Fruit fly (Drosophila melanogaster) whole organism, wandering third instar larva: ENCODE measurements around the gene CG14968.

Experiments used
- Abd-B ChIP-seq: fragments of >200 bp; optimal IDR thresholded peaks from 2 replicates; lab custom pipeline; 2017; ENCODE audit warnings: missing biosample characterization, missing genetic modification characterization
- CG32264 ChIP-seq: fragments of 200-800 bp; sonication (Bioruptor generic); optimal IDR thresholded peaks from 2 replicates; lab custom pipeline; 2016; ENCODE audit warnings: missing biosample characterization, missing genetic modification characterization
- CG9705 ChIP-seq: fragments of 200-800 bp; sonication (Bioruptor generic); optimal IDR thresholded peaks from 2 replicates; lab custom pipeline; 2018; ENCODE audit warnings: missing biosample characterization, mild to moderate bottlenecking, missing genetic modification characterization
- CrebA ChIP-seq: fragments of 200-800 bp; sonication (Bioruptor generic); optimal IDR thresholded peaks from 2 replicates; lab custom pipeline; 2016; ENCODE audit warnings: missing biosample characterization, mild to moderate bottlenecking, missing genetic modification characterization, borderline replicate concordance
- GATAd ChIP-seq: sonication (Bioruptor generic); optimal IDR thresholded peaks from 2 replicates; lab custom pipeline; 2016; ENCODE audit warnings: missing biosample characterization, missing genetic modification characterization
- Hr78 ChIP-seq: fragments of >200 bp; optimal IDR thresholded peaks from 2 replicates; lab custom pipeline; 2017; ENCODE audit warnings: missing biosample characterization, missing genetic modification characterization
- Hr83 ChIP-seq: fragments of 200-300 bp; sonication (Bioruptor generic); optimal IDR thresholded peaks from 2 replicates; lab custom pipeline; 2016; ENCODE audit warnings: missing biosample characterization, mild to moderate bottlenecking, missing genetic modification characterization, moderate library complexity; ENCODE audit not compliant: poor library complexity, severe bottlenecking
- Jra ChIP-seq: sonication (Bioruptor generic); optimal IDR thresholded peaks from 2 replicates; lab custom pipeline; 2016; ENCODE audit warnings: missing biosample characterization, missing genetic modification characterization
- Myc ChIP-seq: fragments of >200 bp; optimal IDR thresholded peaks from 2 replicates; lab custom pipeline; 2017
- N ChIP-seq: fragments of >200 bp; optimal IDR thresholded peaks from 2 replicates; lab custom pipeline; 2018; ENCODE audit warnings: missing biosample characterization, missing external identifiers, missing genetic modification characterization
- OdsH ChIP-seq: fragments of 200-800 bp; sonication (Bioruptor generic); optimal IDR thresholded peaks from 2 replicates; lab custom pipeline; 2016; ENCODE audit warnings: missing biosample characterization, mild to moderate bottlenecking, missing genetic modification characterization
- Rel ChIP-seq, 2 experiments: fragments of 200-800 bp; sonication (Bioruptor generic) in 1 of 2; optimal IDR thresholded peaks; 2 replicates in 1 of 2; 3 replicates in 1 of 2; lab custom pipeline; 2016 to 2019; ENCODE audit warnings: mild to moderate bottlenecking in 2 of 2, missing biosample characterization in 2 of 2, missing genetic modification characterization in 2 of 2, moderate library complexity in 1 of 2
- Sp1 ChIP-seq: fragments of 200-800 bp; sonication (Bioruptor generic); optimal IDR thresholded peaks from 3 replicates; lab custom pipeline; 2019; ENCODE audit warnings: missing biosample characterization, mild to moderate bottlenecking, missing genetic modification characterization, moderate library complexity
- Vsx2 ChIP-seq: fragments of 200-300, 225-300 bp; sonication (Bioruptor generic); optimal IDR thresholded peaks from 2 replicates; lab custom pipeline; 2018; ENCODE audit warnings: missing biosample characterization, missing genetic modification characterization; ENCODE audit not compliant: partially characterized antibody
- br ChIP-seq: fragments of 200-800 bp; sonication (Bioruptor generic); optimal IDR thresholded peaks from 2 replicates; lab custom pipeline; 2016; ENCODE audit warnings: missing biosample characterization, missing genetic modification characterization
- brk ChIP-seq: fragments of 200-800 bp; sonication (Bioruptor generic); optimal IDR thresholded peaks from 2 replicates; lab custom pipeline; 2016; ENCODE audit warnings: missing biosample characterization, mild to moderate bottlenecking, missing genetic modification characterization
- dl ChIP-seq, 2 experiments: fragments of 175-275, 200-275 bp in 1 of 2; fragments of 200-275 bp in 1 of 2; sonication (Bioruptor generic); optimal IDR thresholded peaks; lab custom pipeline; 2018; ENCODE audit warnings: mild to moderate bottlenecking in 2 of 2, missing biosample characterization in 2 of 2, missing genetic modification characterization in 2 of 2, moderate library complexity in 2 of 2; ENCODE audit not compliant: partially characterized antibody in 2 of 2, insufficient read depth in 1 of 2
- dmrt93B ChIP-seq: fragments of 200-800 bp; sonication (Bioruptor generic); optimal IDR thresholded peaks from 2 replicates; lab custom pipeline; 2018; ENCODE audit warnings: missing biosample characterization, mild to moderate bottlenecking, missing genetic modification characterization
- dsf ChIP-seq: sonication (Bioruptor generic); optimal IDR thresholded peaks from 2 replicates; lab custom pipeline; 2016; ENCODE audit warnings: missing biosample characterization, missing genetic modification characterization, borderline replicate concordance
- ey ChIP-seq: fragments of 200-800 bp; sonication (Bioruptor generic); optimal IDR thresholded peaks from 2 replicates; lab custom pipeline; 2016; ENCODE audit warnings: missing biosample characterization, missing genetic modification characterization
- foxo ChIP-seq, 2 experiments: fragments of 200-800 bp; sonication (Bioruptor generic); optimal IDR thresholded peaks; 2 replicates in 1 of 2; 3 replicates in 1 of 2; lab custom pipeline; 2016 to 2017; ENCODE audit warnings: missing biosample characterization in 2 of 2, missing genetic modification characterization in 2 of 2
- fru ChIP-seq: fragments of 200-800 bp; sonication (Bioruptor generic); optimal IDR thresholded peaks from 3 replicates; lab custom pipeline; 2016; ENCODE audit warnings: missing biosample characterization, mild to moderate bottlenecking, missing genetic modification characterization
- h ChIP-seq: fragments of 200-800 bp; sonication (Bioruptor generic); optimal IDR thresholded peaks from 3 replicates; lab custom pipeline; 2016; ENCODE audit warnings: missing biosample characterization, mild to moderate bottlenecking, missing genetic modification characterization
- jim ChIP-seq: fragments of 175-275, 200-325 bp; sonication (Bioruptor generic); optimal IDR thresholded peaks from 2 replicates; lab custom pipeline; 2016; ENCODE audit warnings: missing biosample characterization, mild to moderate bottlenecking, missing genetic modification characterization
- pan ChIP-seq: fragments of >200 bp; optimal IDR thresholded peaks from 2 replicates; lab custom pipeline; 2017
- psq ChIP-seq: fragments of 200-800 bp; sonication (Bioruptor generic); optimal IDR thresholded peaks from 3 replicates; lab custom pipeline; 2017; ENCODE audit warnings: missing biosample characterization, mild to moderate bottlenecking, missing genetic modification characterization, moderate library complexity
- rgr ChIP-seq: fragments of 200-800 bp; sonication (Bioruptor generic); optimal IDR thresholded peaks from 3 replicates; lab custom pipeline; 2016; ENCODE audit warnings: missing biosample characterization, mild to moderate bottlenecking, missing genetic modification characterization
- sage ChIP-seq: fragments of 200-800 bp; sonication (Bioruptor generic); optimal IDR thresholded peaks from 2 replicates; lab custom pipeline; 2016; ENCODE audit warnings: missing biosample characterization, mild to moderate bottlenecking, missing genetic modification characterization
- sv ChIP-seq: fragments of 200-800 bp; sonication (Bioruptor generic); optimal IDR thresholded peaks from 3 replicates; lab custom pipeline; 2016; ENCODE audit warnings: missing biosample characterization, missing genetic modification characterization
- usp ChIP-seq: fragments of >200 bp; optimal IDR thresholded peaks from 2 replicates; lab custom pipeline; 2017; ENCODE audit warnings: missing biosample characterization, missing genetic modification characterization
- woc ChIP-seq: sonication (Bioruptor generic); optimal IDR thresholded peaks from 2 replicates; lab custom pipeline; 2016; ENCODE audit warnings: missing biosample characterization, mild to moderate bottlenecking, missing genetic modification characterization

The CG14968 gene

DNA sequence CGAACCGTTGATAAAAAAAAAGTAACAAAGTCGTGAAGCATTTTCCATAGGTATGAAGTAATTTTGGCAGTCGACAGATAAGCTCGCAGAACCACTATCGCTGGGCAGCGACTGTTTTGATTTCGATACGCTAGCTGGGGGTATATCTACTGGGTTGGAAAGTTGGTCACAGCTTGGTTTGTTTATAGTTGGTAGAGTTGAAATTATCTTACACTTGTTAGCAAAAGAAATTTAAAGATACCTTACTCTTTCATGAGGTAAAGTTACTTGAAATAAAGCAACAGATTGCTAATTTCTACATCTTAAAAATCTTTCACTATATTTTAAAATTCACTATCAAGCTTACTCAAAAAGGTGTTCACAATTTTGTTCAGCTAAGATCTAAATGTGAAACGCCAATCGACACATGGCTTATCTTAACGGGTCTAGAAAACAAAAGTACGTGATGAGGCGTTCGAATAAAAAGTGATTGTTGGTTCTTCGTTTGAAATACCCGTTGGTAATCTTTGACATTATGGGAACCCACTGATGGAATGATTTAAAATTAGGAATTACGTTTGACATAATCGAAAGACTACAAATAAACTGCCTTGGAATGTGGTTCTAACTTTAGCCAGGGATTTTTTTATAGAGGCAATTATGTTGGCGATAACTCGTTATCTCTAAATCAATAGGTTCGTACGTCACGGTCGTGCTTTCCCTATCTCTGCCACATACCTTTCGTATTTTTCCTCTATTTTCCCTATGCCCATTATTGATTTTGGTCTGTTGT is 47.8 kb upstream of the CG14968 start:
- TF ChIP-seq sv (GFP tag; lab: Kevin White, UChicago) (no peak), OdsH (GFP tag; lab: Kevin White, UChicago) (peak; percentile 21), dl (GFP tag; optimal IDR thresholded peaks at IDR 0.05; lab: Kevin White, UChicago; ENCODE audit: insufficient read depth in 1 of 2, partially characterized antibody in 2 of 2) (no peak), Sp1 (no peak), Rel (GFP tag; optimal IDR thresholded peaks at IDR 0.05; lab: Kevin White, UChicago) (no peak), Rel (tag; optimal IDR thresholded peaks at IDR 0.05; lab: Kevin White, UChicago) (peak; percentile 10), Vsx2 (GFP tag; lab: Kevin White, UChicago) (no peak), fru (GFP tag; lab: Kevin White, UChicago) (peak; percentile 61), ey (GFP tag; lab: Kevin White, UChicago) (peak; percentile 60), CG9705 (no peak), h (GFP tag; lab: Kevin White, UChicago) (no peak), br (GFP tag; lab: Kevin White, UChicago) (peak; percentile 28), Hr83 (GFP tag; lab: Kevin White, UChicago) (no peak), rgr (GFP tag; lab: Kevin White, UChicago) (peak; percentile 53)

DNA sequence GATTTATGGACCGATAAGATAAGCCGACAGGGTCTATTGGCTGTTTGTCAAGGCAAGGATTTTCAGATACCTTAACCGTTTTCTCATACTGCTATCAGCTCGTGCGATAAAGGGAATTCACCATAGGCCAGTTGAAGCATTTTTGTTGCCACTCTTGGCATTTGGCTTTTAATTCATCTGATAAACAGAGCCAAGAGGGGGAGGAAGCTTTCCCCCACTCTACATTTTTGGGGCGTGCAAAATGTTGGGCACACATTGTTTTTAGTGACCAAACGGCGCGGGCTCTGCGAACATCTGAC is 46.9 kb upstream of the CG14968 start:
- no peak for TF ChIP-seq Rel (GFP tag; optimal IDR thresholded peaks at IDR 0.05; lab: Kevin White, UChicago)
- TF ChIP-seq Rel (tag; optimal IDR thresholded peaks at IDR 0.05; lab: Kevin White, UChicago), result peak; percentile 85
- no peak for TF ChIP-seq jim (GFP tag; lab: Kevin White, UChicago)

DNA sequence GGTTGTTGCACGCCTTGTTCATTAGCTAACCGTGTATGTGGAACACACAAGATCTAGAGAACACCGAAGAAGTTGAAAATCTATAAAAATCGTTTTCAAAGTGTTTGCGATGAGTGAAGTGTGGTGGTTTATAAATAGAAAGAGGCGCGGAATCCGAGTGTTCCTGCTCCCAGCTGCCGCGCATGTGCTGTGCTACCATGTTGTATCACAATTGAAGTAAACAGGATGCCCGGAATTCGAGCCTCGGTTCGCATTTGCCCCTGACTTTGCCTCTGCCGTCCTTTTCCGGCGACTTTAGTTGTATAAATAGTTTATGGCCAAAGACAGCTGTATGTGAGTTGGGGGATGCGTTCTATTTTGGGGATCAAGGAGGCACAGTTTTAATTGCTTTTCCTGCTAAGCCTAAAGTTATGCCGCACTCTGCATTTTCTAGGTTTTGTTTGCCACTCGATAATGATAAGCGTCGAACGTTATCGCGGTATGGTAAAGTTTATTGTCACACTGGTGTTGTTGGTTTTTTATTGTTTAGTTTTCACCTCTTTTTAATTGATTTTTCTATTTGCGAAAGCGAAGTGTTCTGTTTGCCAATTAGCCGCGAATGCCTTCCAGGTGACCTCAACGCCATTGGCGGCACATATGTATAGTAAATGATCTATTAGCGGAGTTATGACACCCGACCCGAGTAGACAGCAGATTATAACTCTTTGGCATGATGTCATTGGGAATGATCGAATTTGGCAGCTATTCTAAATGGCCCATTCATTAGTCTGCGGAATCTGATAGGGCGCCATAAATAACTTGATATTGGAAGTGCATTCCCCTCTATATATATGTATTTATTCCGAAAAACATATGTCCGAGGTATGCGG is 46.3 kb upstream of the CG14968 start:
- TF ChIP-seq GATAd (GFP tag; lab: Kevin White, UChicago) (no peak), Sp1 (peak; percentile 20)

DNA sequence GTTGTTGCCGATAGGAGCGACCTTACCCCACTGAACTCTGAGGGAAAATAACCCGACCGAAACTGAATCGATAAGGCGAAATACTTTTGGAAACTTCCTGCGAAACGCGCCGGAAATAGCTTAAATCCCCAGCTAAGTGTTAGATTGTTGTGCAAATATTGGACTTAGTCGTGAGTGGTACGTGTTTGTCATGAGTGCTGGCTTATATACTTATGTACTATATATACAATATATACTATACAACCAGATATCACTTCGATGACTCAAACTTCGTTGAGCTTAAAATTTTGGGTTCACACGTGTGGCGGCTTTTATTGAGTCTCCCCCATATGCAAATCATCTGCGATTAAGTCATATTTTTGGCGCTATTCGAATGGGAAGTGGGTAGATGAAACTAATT is 43.4 kb upstream of the CG14968 start:
- no peak for TF ChIP-seq usp
- TF ChIP-seq N, result no peak
- no peak for TF ChIP-seq OdsH (GFP tag; lab: Kevin White, UChicago)
- TF ChIP-seq Jra, result no peak
- TF ChIP-seq Hr78 (GFP tag; lab: Kevin White, UChicago), result no peak
- TF ChIP-seq Rel (GFP tag; optimal IDR thresholded peaks at IDR 0.05; lab: Kevin White, UChicago), result no peak
- no peak for TF ChIP-seq Rel (tag; optimal IDR thresholded peaks at IDR 0.05; lab: Kevin White, UChicago)
- no peak for TF ChIP-seq Sp1
- TF ChIP-seq h (GFP tag; lab: Kevin White, UChicago), result no peak
- TF ChIP-seq dsf (GFP tag; lab: Kevin White, UChicago), result no peak
- TF ChIP-seq foxo (GFP tag; optimal IDR thresholded peaks at IDR 0.05; lab: Kevin White, UChicago), result no peak
- TF ChIP-seq br (GFP tag; lab: Kevin White, UChicago), result no peak
- no peak for TF ChIP-seq sage (GFP tag; lab: Kevin White, UChicago)
- TF ChIP-seq rgr (GFP tag; lab: Kevin White, UChicago), result no peak
- no peak for TF ChIP-seq brk (GFP tag; lab: Kevin White, UChicago)

DNA sequence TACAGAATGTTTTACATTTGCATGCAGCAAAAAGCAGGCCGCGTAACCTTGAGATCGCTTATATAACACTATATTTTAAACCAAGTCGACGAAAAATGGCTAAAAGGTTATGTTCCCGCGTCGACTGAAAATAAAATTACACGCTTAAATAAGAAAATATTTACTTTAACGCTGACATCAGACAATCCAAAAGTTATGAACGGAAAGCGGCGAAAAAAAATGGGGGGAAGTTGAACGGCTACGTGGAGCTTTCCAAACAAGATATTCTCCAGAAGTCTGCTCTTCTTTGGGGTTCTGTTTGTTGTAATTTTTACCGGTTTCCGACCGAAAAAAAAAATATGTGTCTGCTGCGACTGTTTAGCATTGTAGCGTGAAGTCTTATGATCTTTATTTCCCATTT is 41.6 kb upstream of the CG14968 start:
- TF ChIP-seq Myc (lab: Kevin White, UChicago), result no peak
- no peak for TF ChIP-seq usp
- TF ChIP-seq dl (GFP tag; optimal IDR thresholded peaks at IDR 0.05; lab: Kevin White, UChicago; ENCODE audit: insufficient read depth in 1 of 2, partially characterized antibody in 2 of 2), result no peak
- no peak for TF ChIP-seq jim (GFP tag; lab: Kevin White, UChicago)
- no peak for TF ChIP-seq Abd-B
- no peak for TF ChIP-seq sv (GFP tag; lab: Kevin White, UChicago)
- no peak for TF ChIP-seq pan (lab: Kevin White, UChicago)
- no peak for TF ChIP-seq rgr (GFP tag; lab: Kevin White, UChicago)
- TF ChIP-seq psq (GFP tag; lab: Kevin White, UChicago), result no peak
- TF ChIP-seq Vsx2 (GFP tag; lab: Kevin White, UChicago), result no peak
- TF ChIP-seq brk (GFP tag; lab: Kevin White, UChicago), result peak; percentile 15
- TF ChIP-seq sage (GFP tag; lab: Kevin White, UChicago), result no peak
- TF ChIP-seq CrebA (GFP tag; lab: Kevin White, UChicago), result no peak
- TF ChIP-seq woc (GFP tag; lab: Kevin White, UChicago), result no peak
- no peak for TF ChIP-seq Rel (GFP tag; optimal IDR thresholded peaks at IDR 0.05; lab: Kevin White, UChicago)
- no peak for TF ChIP-seq Rel (tag; optimal IDR thresholded peaks at IDR 0.05; lab: Kevin White, UChicago)
- TF ChIP-seq ey (GFP tag; lab: Kevin White, UChicago), result no peak
- no peak for TF ChIP-seq CG32264 (GFP tag; lab: Kevin White, UChicago)
- TF ChIP-seq foxo (GFP tag; optimal IDR thresholded peaks at IDR 0.05; lab: Kevin White, UChicago), result peak in 1 of 2 experiments; percentile 1
- TF ChIP-seq dmrt93B (GFP tag; lab: Kevin White, UChicago), result no peak
- TF ChIP-seq fru (GFP tag; lab: Kevin White, UChicago), result peak; percentile 5
- no peak for TF ChIP-seq OdsH (GFP tag; lab: Kevin White, UChicago)
- no peak for TF ChIP-seq Sp1
- TF ChIP-seq CG9705, result no peak
